Worm (Caenorhabditis elegans): ENCODE measurements around the gene srbc-63.

The srbc-63 gene

ce11 chrV:15434647-15435046 is 22.1 kb upstream of the srbc-63 start:
- TF ChIP-seq daf-16 (GFP tag; optimal IDR thresholded peaks at IDR 0.05) (no peak), daf-16 (tag; optimal IDR thresholded peaks at IDR 0.05) (peak; percentile 53), lim-7 (GFP tag; IDR thresholded peaks at IDR 0.05) (no peak), pqm-1 (tag; optimal IDR thresholded peaks at IDR 0.05) (peak; percentile 57), madf-5 (GFP tag; IDR thresholded peaks at IDR 0.05) (no peak), nhr-6 (tag; optimal IDR thresholded peaks at IDR 0.05) (no peak), nhr-28 (tag; optimal IDR thresholded peaks at IDR 0.05) (no peak)

ce11 chrV:15433654-15434053 is 21.1 kb upstream of the srbc-63 start:
- TF ChIP-seq mxl-2 (GFP tag; conservative IDR thresholded peaks at IDR 0.05) (peak; percentile 56; the same call in 1 of the 2 replicates), aha-1 (tag) (peak; percentile 38)

ce11 chrV:15432457-15432856 is 19.9 kb upstream of the srbc-63 start, which contains the start of gene T26H5.8:
TSS of gene T26H5.8 (minus strand) at chrV:15432726.
- no peak for TF ChIP-seq cey-2 (tag; optimal IDR thresholded peaks at IDR 0.05; ENCODE audit: borderline replicate concordance, insufficient read depth)
- no peak for TF ChIP-seq nhr-102 (tag; optimal IDR thresholded peaks at IDR 0.05)
- TF ChIP-seq daf-8 (GFP tag; IDR thresholded peaks at IDR 0.05), result no peak
- TF ChIP-seq nhr-28 (tag; optimal IDR thresholded peaks at IDR 0.05), result peak; percentile 80
- TF ChIP-seq ZK546.5 (tag; optimal IDR thresholded peaks at IDR 0.05), result no peak
- no peak for TF ChIP-seq F44E2.7 (GFP tag; IDR thresholded peaks at IDR 0.05)
- no peak for TF ChIP-seq ceh-32 (tag; optimal IDR thresholded peaks at IDR 0.05; ENCODE audit: poor library complexity)
- TF ChIP-seq dve-1 (tag; optimal IDR thresholded peaks at IDR 0.05; ENCODE audit: insufficient read depth), result peak; percentile 26
- TF ChIP-seq lim-7 (GFP tag; IDR thresholded peaks at IDR 0.05), result no peak
- TF ChIP-seq spr-3 (GFP tag; optimal IDR thresholded peaks at IDR 0.05), result no peak
- TF ChIP-seq ceh-44 (GFP tag; IDR thresholded peaks at IDR 0.05), result no peak
- TF ChIP-seq madf-5 (GFP tag; IDR thresholded peaks at IDR 0.05), result no peak
- TF ChIP-seq mdl-1 (tag; optimal IDR thresholded peaks at IDR 0.05), result no peak
- TF ChIP-seq pqm-1 (tag; optimal IDR thresholded peaks at IDR 0.05), result peak; percentile 92
- no peak for TF ChIP-seq sdz-12 (GFP tag; optimal IDR thresholded peaks at IDR 0.05)
- TF ChIP-seq daf-16 (GFP tag; optimal IDR thresholded peaks at IDR 0.05), result no peak
- TF ChIP-seq daf-16 (tag; optimal IDR thresholded peaks at IDR 0.05), result peak; percentile 97
- TF ChIP-seq ZK337.2 (GFP tag; IDR thresholded peaks at IDR 0.05), result no peak
- no peak for TF ChIP-seq pha-4 (GFP tag; IDR thresholded peaks at IDR 0.05)
- no peak for TF ChIP-seq pha-4 (tag; optimal IDR thresholded peaks at IDR 0.05)
- no peak for TF ChIP-seq dpl-1 (GFP tag; optimal IDR thresholded peaks at IDR 0.05)
- peak; percentile 17 for TF ChIP-seq aha-1 (tag)

ce11 chrV:15431322-15432052 is 19.0 kb upstream of the srbc-63 start:
- TF ChIP-seq tag-97 (GFP tag; IDR thresholded peaks at IDR 0.05) (0 out of 2 replicates have a peak, but pooled peaks have one; percentile 35), spr-3 (GFP tag; optimal IDR thresholded peaks at IDR 0.05) (no peak), snpc-1.2 (GFP tag; IDR thresholded peaks at IDR 0.05) (no peak), ZK337.2 (GFP tag; IDR thresholded peaks at IDR 0.05) (0 out of 2 replicates have a peak, but pooled peaks have one; percentile 35), lin-39 (tag; optimal IDR thresholded peaks at IDR 0.05) (peak; percentile 33), unc-62 (GFP tag; optimal IDR thresholded peaks at IDR 0.05 in 1 of 2) (peak in 1 of 2 experiments; percentile 63), unc-62 (tag; optimal IDR thresholded peaks at IDR 0.05) (no peak), set-16 (GFP tag; IDR thresholded peaks at IDR 0.05) (no peak), Y75B8A.6 (GFP tag; IDR thresholded peaks at IDR 0.05) (peak; percentile 63; the same call in 1 of the 2 replicates), lin-29 (GFP tag; IDR thresholded peaks at IDR 0.05) (no peak)

- peak; percentile 69; the same call in 1 of the 2 replicates for TF ChIP-seq nhr-41 (GFP tag; IDR thresholded peaks at IDR 0.05)
- peak; percentile 40; the same call in 1 of the 2 replicates for TF ChIP-seq Y105C5A.15 (GFP tag; IDR thresholded peaks at IDR 0.05)
- TF ChIP-seq F26F4.8 (GFP tag; conservative IDR thresholded peaks at IDR 0.05), result peak; percentile 74; the same call in 1 of the 2 replicates
Observed at ce11 chrV:15429125-15429524, 16.6 kb upstream of the srbc-63 start.
